Fruit fly (Drosophila melanogaster) whole organism, embryonic: ENCODE data around the gene CG3032.

Experiments used
- BEAF-32 ChIP-seq: fragments of 200-800 bp; sonication (Bioruptor generic); optimal IDR thresholded peaks from 3 replicates; lab custom pipeline; 2017; ENCODE audit warnings: missing biosample characterization, missing genetic modification characterization, mild to moderate bottlenecking, moderate library complexity, missing genetic modification reagents
- CG10321 ChIP-seq: fragments of 200-800 bp; sonication (Bioruptor generic); IDR thresholded peaks from 2 replicates; pipeline ENCODE4 v1.3.6; 2022; ENCODE audit warnings: missing biosample characterization, missing genetic modification characterization
- CG12391 ChIP-seq: fragments of 200-800 bp; sonication (Bioruptor generic); optimal IDR thresholded peaks from 3 replicates; lab custom pipeline; 2018; ENCODE audit warnings: missing biosample characterization, mild to moderate bottlenecking, missing genetic modification characterization, moderate library complexity
- CG12659 ChIP-seq: fragments of 200-800 bp; sonication (Bioruptor generic); optimal IDR thresholded peaks from 3 replicates; lab custom pipeline; 2017; ENCODE audit warnings: mild to moderate bottlenecking, missing biosample characterization, missing genetic modification reagents, missing genetic modification characterization
- CG13287 ChIP-seq: fragments of 200-800 bp; sonication (Bioruptor generic); IDR thresholded peaks from 2 replicates; pipeline ENCODE4 v1.3.6; 2022; ENCODE audit warnings: missing biosample characterization, missing genetic modification characterization; ENCODE audit not compliant: partially characterized antibody
- CG15514 ChIP-seq: fragments of 200-800 bp; sonication (Bioruptor generic); optimal IDR thresholded peaks from 3 replicates; lab custom pipeline; 2017; ENCODE audit warnings: missing biosample characterization, missing genetic modification characterization, mild to moderate bottlenecking, moderate library complexity, missing genetic modification reagents
- CG1603 ChIP-seq: fragments of 200-800 bp; sonication (Bioruptor generic); optimal IDR thresholded peaks from 2 replicates; lab custom pipeline; 2019; ENCODE audit warnings: missing biosample characterization, mild to moderate bottlenecking, missing genetic modification characterization, moderate library complexity
- CG1832 ChIP-seq: fragments of 200-800 bp; sonication (Bioruptor generic); optimal IDR thresholded peaks from 2 replicates; lab custom pipeline; 2017; ENCODE audit warnings: missing biosample characterization, mild to moderate bottlenecking, missing genetic modification characterization, inconsistent platforms
- CG32532 ChIP-seq: fragments of 200-800 bp; sonication (Bioruptor generic); IDR thresholded peaks from 2 replicates; pipeline ENCODE4 v1.3.6; 2022; ENCODE audit warnings: missing biosample characterization, missing genetic modification characterization
- CG34422 ChIP-seq: fragments of 200-800 bp; sonication (Bioruptor generic); IDR thresholded peaks from 3 replicates; pipeline ENCODE4 v1.3.6; 2022; ENCODE audit warnings: missing biosample characterization, missing genetic modification characterization
- CG4360 ChIP-seq: fragments of 200-800 bp; sonication (Bioruptor generic); IDR thresholded peaks from 2 replicates; pipeline ENCODE4 v1.3.6; 2022; ENCODE audit warnings: missing biosample characterization, missing genetic modification characterization
- CG6791 ChIP-seq: fragments of 200-800 bp; sonication (Bioruptor generic); IDR thresholded peaks from 3 replicates; pipeline ENCODE4 v1.3.6; 2022; ENCODE audit warnings: missing biosample characterization, missing genetic modification characterization; ENCODE audit not compliant: partially characterized antibody
- CG9797 ChIP-seq: fragments of 200-800 bp; sonication (Bioruptor generic); optimal IDR thresholded peaks from 3 replicates; lab custom pipeline; 2018; ENCODE audit warnings: missing biosample characterization, mild to moderate bottlenecking, missing genetic modification characterization
- CTCF ChIP-seq: fragments of 200-800 bp; sonication (Bioruptor generic); optimal IDR thresholded peaks from 2 replicates; lab custom pipeline; 2017; ENCODE audit warnings: missing biosample characterization, mild to moderate bottlenecking, missing genetic modification characterization, moderate library complexity
- CoRest ChIP-seq: fragments of 200-800 bp; sonication (Bioruptor generic); optimal IDR thresholded peaks from 3 replicates; lab custom pipeline; 2018; ENCODE audit warnings: missing biosample characterization, mild to moderate bottlenecking, missing genetic modification characterization, moderate library complexity
- Dek ChIP-seq: fragments of 200-800 bp; sonication (Bioruptor generic); optimal IDR thresholded peaks from 3 replicates; lab custom pipeline; 2019; ENCODE audit warnings: missing biosample characterization, mild to moderate bottlenecking, missing genetic modification characterization, moderate library complexity
- Dp ChIP-seq: fragments of 200-800 bp; sonication (Bioruptor generic); optimal IDR thresholded peaks from 2 replicates; lab custom pipeline; 2018; ENCODE audit warnings: missing biosample characterization, mild to moderate bottlenecking, missing genetic modification characterization, moderate library complexity
- E2f1 ChIP-seq: fragments of 200-800 bp; sonication (Bioruptor generic); IDR thresholded peaks from 2 replicates; pipeline ENCODE4 v1.3.6; 2022; ENCODE audit warnings: missing biosample characterization, missing genetic modification characterization
- E2f2 ChIP-seq: fragments of 200-800 bp; sonication (Bioruptor generic); IDR thresholded peaks from 2 replicates; pipeline ENCODE4 v1.3.6; 2022; ENCODE audit warnings: missing biosample characterization, missing genetic modification characterization
- Fer3 ChIP-seq: fragments of 200-800 bp; sonication (Bioruptor generic); optimal IDR thresholded peaks from 2 replicates; lab custom pipeline; 2018; ENCODE audit warnings: missing biosample characterization, mild to moderate bottlenecking, missing genetic modification characterization, moderate library complexity
- HLH3B ChIP-seq: fragments of 200-800 bp; sonication (Bioruptor generic); IDR thresholded peaks from 2 replicates; pipeline ENCODE4 v1.3.6; 2022; ENCODE audit warnings: missing biosample characterization, missing genetic modification characterization
- HLH4C ChIP-seq: fragments of 200-800 bp; sonication (Bioruptor generic); IDR thresholded peaks from 3 replicates; pipeline ENCODE4 v1.3.6; 2022; ENCODE audit warnings: missing biosample characterization, missing genetic modification characterization; ENCODE audit not compliant: partially characterized antibody
- Hmr ChIP-seq: fragments of 200-800 bp; sonication (Bioruptor generic); optimal IDR thresholded peaks from 3 replicates; lab custom pipeline; 2017; ENCODE audit warnings: mild to moderate bottlenecking, missing biosample characterization, missing genetic modification reagents, missing genetic modification characterization
- MBD-R2 ChIP-seq: fragments of 200-800 bp; sonication (Bioruptor generic); IDR thresholded peaks from 2 replicates; pipeline ENCODE4 v1.3.6; 2022; ENCODE audit warnings: missing biosample characterization, missing genetic modification characterization
- MESR4 ChIP-seq: fragments of 200-800 bp; sonication (Bioruptor generic); optimal IDR thresholded peaks from 2 replicates; lab custom pipeline; 2018; ENCODE audit warnings: missing biosample characterization, mild to moderate bottlenecking, missing genetic modification characterization, moderate library complexity
- Med ChIP-seq: fragments of 200-800 bp; sonication (Bioruptor generic); peaks from one replicate; lab custom pipeline; 2016; ENCODE audit warnings: missing biosample characterization, missing genetic modification characterization, mild to moderate bottlenecking, inconsistent platforms, moderate library complexity
- PHDP ChIP-seq: fragments of 200-800 bp; sonication (Bioruptor generic); optimal IDR thresholded peaks from 3 replicates; lab custom pipeline; 2018; ENCODE audit warnings: missing biosample characterization, mild to moderate bottlenecking, missing genetic modification characterization, moderate library complexity
- Sox102F ChIP-seq: fragments of 200-800 bp; sonication (Bioruptor generic); optimal IDR thresholded peaks from 2 replicates; lab custom pipeline; 2018; ENCODE audit warnings: missing biosample characterization, mild to moderate bottlenecking, missing genetic modification characterization, moderate library complexity
- Tbp ChIP-seq: fragments of >200 bp; optimal IDR thresholded peaks from 2 replicates; lab custom pipeline; 2018; ENCODE audit warnings: missing biosample characterization, missing genetic modification characterization
- Xrp1 ChIP-seq: fragments of 200-800 bp; sonication (Bioruptor generic); IDR thresholded peaks from 2 replicates; pipeline ENCODE4 v1.3.6; 2022; ENCODE audit warnings: missing biosample characterization, missing genetic modification characterization
- YL-1 ChIP-seq: fragments of 200-800 bp; sonication (Bioruptor generic); optimal IDR thresholded peaks from 3 replicates; lab custom pipeline; 2017; ENCODE audit warnings: missing biosample characterization, mild to moderate bottlenecking, missing genetic modification characterization
- cato ChIP-seq: fragments of 200-800 bp; sonication (Bioruptor generic); optimal IDR thresholded peaks from 2 replicates; lab custom pipeline; 2016; ENCODE audit warnings: missing biosample characterization, missing genetic modification characterization, borderline replicate concordance
- caup ChIP-seq: fragments of 200-800 bp; sonication (Bioruptor generic); optimal IDR thresholded peaks from 3 replicates; lab custom pipeline; 2017; ENCODE audit warnings: missing biosample characterization, mild to moderate bottlenecking, missing genetic modification characterization, moderate library complexity; ENCODE audit not compliant: severe bottlenecking
- crp ChIP-seq, 2 experiments: fragments of 200-800 bp; sonication (Bioruptor generic); optimal IDR thresholded peaks; 2 replicates in 1 of 2; 3 replicates in 1 of 2; lab custom pipeline; 2017; ENCODE audit warnings: missing biosample characterization in 2 of 2, missing genetic modification characterization in 2 of 2, mild to moderate bottlenecking in 1 of 2, moderate library complexity in 1 of 2
- disco-r ChIP-seq: fragments of 200-800 bp; sonication (Bioruptor generic); optimal IDR thresholded peaks from 2 replicates; lab custom pipeline; 2016; ENCODE audit warnings: missing biosample characterization, missing genetic modification characterization
- dm ChIP-seq: fragments of 200-800 bp; sonication (Bioruptor generic); optimal IDR thresholded peaks from 3 replicates; lab custom pipeline; 2016; ENCODE audit warnings: missing biosample characterization, missing genetic modification characterization
- gsb-n ChIP-seq: fragments of 200-800 bp; sonication (Bioruptor generic); optimal IDR thresholded peaks from 3 replicates; lab custom pipeline; 2018; ENCODE audit warnings: missing biosample characterization, mild to moderate bottlenecking, missing genetic modification characterization
- lab ChIP-seq: fragments of 200-800 bp; sonication (Bioruptor generic); optimal IDR thresholded peaks from 3 replicates; lab custom pipeline; 2017; ENCODE audit warnings: missing biosample characterization, missing genetic modification characterization, mild to moderate bottlenecking, moderate library complexity, missing genetic modification reagents
- nerfin-1 ChIP-seq: fragments of 200-800 bp; sonication (Bioruptor generic); optimal IDR thresholded peaks from 3 replicates; lab custom pipeline; 2019; ENCODE audit warnings: missing biosample characterization, mild to moderate bottlenecking, missing genetic modification characterization, moderate library complexity
- nmo ChIP-seq: fragments of 200-800 bp; sonication (Bioruptor generic); optimal IDR thresholded peaks from 2 replicates; lab custom pipeline; 2018; ENCODE audit warnings: missing biosample characterization, mild to moderate bottlenecking, missing genetic modification characterization, moderate library complexity
- pan ChIP-seq, 4 experiments: fragments of >200 bp in 3 of 4; fragments of 200-800 bp in 1 of 4; sonication (Bioruptor generic) in 1 of 4; optimal IDR thresholded peaks in 3 of 4; IDR thresholded peaks in 1 of 4; 2 replicates each; pipeline versions ENCODE4 v1.3.6 to Lab custom; 2017 to 2022; ENCODE audit warnings: missing biosample characterization in 2 of 4, missing genetic modification characterization in 2 of 4, mixed read lengths in 1 of 4
- pzg ChIP-seq: fragments of 200-800 bp; sonication (Bioruptor generic); optimal IDR thresholded peaks from 3 replicates; lab custom pipeline; 2018; ENCODE audit warnings: missing biosample characterization, mild to moderate bottlenecking, missing genetic modification characterization, moderate library complexity
- row ChIP-seq: fragments of 200-800 bp; sonication (Bioruptor generic); IDR thresholded peaks from 3 replicates; pipeline ENCODE4 v1.3.6; 2022; ENCODE audit warnings: missing biosample characterization, missing genetic modification characterization
- slbo ChIP-seq: fragments of 200-800 bp; sonication (Bioruptor generic); IDR thresholded peaks from 2 replicates; pipeline ENCODE4 v1.3.6; 2022; ENCODE audit warnings: missing biosample characterization, missing genetic modification characterization
- stwl ChIP-seq: fragments of 200-800 bp; sonication (Bioruptor generic); optimal IDR thresholded peaks from 3 replicates; lab custom pipeline; 2018; ENCODE audit warnings: missing biosample characterization, mild to moderate bottlenecking, missing genetic modification characterization, moderate library complexity
- unpg ChIP-seq: fragments of 200-800 bp; sonication (Bioruptor generic); optimal IDR thresholded peaks from 3 replicates; lab custom pipeline; 2018; ENCODE audit warnings: missing biosample characterization, mild to moderate bottlenecking, missing genetic modification characterization, moderate library complexity
- vnd ChIP-seq: fragments of 200-800 bp; sonication (Bioruptor generic); IDR thresholded peaks from 3 replicates; pipeline ENCODE4 v1.3.6; 2022; ENCODE audit warnings: missing biosample characterization, missing genetic modification characterization; ENCODE audit not compliant: partially characterized antibody
- wek ChIP-seq: fragments of 200-800 bp; sonication (Bioruptor generic); optimal IDR thresholded peaks from 3 replicates; lab custom pipeline; 2018; ENCODE audit warnings: missing biosample characterization, mild to moderate bottlenecking, missing genetic modification characterization, moderate library complexity

The CG3032 gene

dm6 chrX:6968564-6968963 lies 45.1 kb downstream of the CG3032 start, which contains the start of gene Setd3:
Setd3 (minus strand) TSS chrX:6968750.
- TF ChIP-seq E2f2 (GFP tag; lab: Robert Waterston, UW) (peak; percentile 55), HLH3B (GFP tag; lab: Robert Waterston, UW) (peak; percentile 17; the same call in 1 of the 2 replicates), CG34422 (peak; percentile 45; the same call in 1 of the 3 replicates), Tbp (GFP tag; lab: Kevin White, UChicago) (no peak), nerfin-1 (tag; lab: Kevin White, UChicago) (no peak), CG10321 (GFP tag; lab: Robert Waterston, UW) (no peak), MBD-R2 (GFP tag; lab: Robert Waterston, UW) (peak; percentile 88), row (GFP tag; lab: Robert Waterston, UW) (peak; percentile 56; the same call in 2 of the 3 replicates), lab (GFP tag; lab: Kevin White, UChicago) (peak; percentile 18), unpg (GFP tag; lab: Kevin White, UChicago) (peak; percentile 19), E2f1 (GFP tag; lab: Robert Waterston, UW) (no peak), CG9797 (GFP tag; lab: Kevin White, UChicago) (peak; percentile 56), pan (optimal IDR thresholded peaks at IDR 0.05; lab: Kevin White, UChicago) (no peak), pan (GFP tag; optimal IDR thresholded peaks at IDR 0.05 in 1 of 2, IDR thresholded peaks at IDR 0.05 in 1 of 2) (no peak), CG1603 (tag; lab: Kevin White, UChicago) (peak; percentile 6), MESR4 (GFP tag; lab: Kevin White, UChicago) (peak; percentile 20), CG12391 (tag; lab: Kevin White, UChicago) (peak; percentile 21), CG12659 (GFP tag; lab: Kevin White, UChicago) (peak; percentile 28), CG1832 (GFP tag; lab: Kevin White, UChicago) (peak; percentile 44), crp (GFP tag; optimal IDR thresholded peaks at IDR 0.05; lab: Kevin White, UChicago) (peak in 1 of 2 experiments; percentile 86), CG4360 (GFP tag; lab: Robert Waterston, UW) (0 out of 2 replicates have a peak, but pooled peaks have one; percentile 22), PHDP (peak; percentile 12), CG6791 (GFP tag; lab: Robert Waterston, UW) (peak; percentile 41; the same call in 1 of the 3 replicates), dm (GFP tag; lab: Kevin White, UChicago) (peak; percentile 55), Dp (peak; percentile 41), CoRest (peak; percentile 17), CG13287 (peak; percentile 20; the same call in 1 of the 2 replicates), pzg (GFP tag; lab: Kevin White, UChicago) (peak; percentile 65), CG32532 (GFP tag; lab: Robert Waterston, UW) (peak; percentile 45; the same call in 1 of the 2 replicates), BEAF-32 (peak; percentile 3), disco-r (no peak), Xrp1 (GFP tag; lab: Robert Waterston, UW) (peak; percentile 27; the same call in 1 of the 2 replicates), Hmr (GFP tag; lab: Kevin White, UChicago) (peak; percentile 20), HLH4C (GFP tag; lab: Robert Waterston, UW) (no peak), gsb-n (tag; lab: Kevin White, UChicago) (peak; percentile 85), slbo (GFP tag; lab: Robert Waterston, UW) (peak; percentile 43; the same call in 1 of the 2 replicates), nmo (GFP tag; lab: Kevin White, UChicago) (no peak), stwl (tag; lab: Kevin White, UChicago) (peak; percentile 18), vnd (GFP tag; lab: Robert Waterston, UW) (no peak), Med (GFP tag; lab: Kevin White, UChicago) (peak; percentile 43), Dek (peak; percentile 10), cato (no peak), wek (GFP tag; lab: Kevin White, UChicago) (peak; percentile 88), CTCF (peak; percentile 16), Fer3 (tag; lab: Kevin White, UChicago) (peak; percentile 30), CG15514 (GFP tag; lab: Kevin White, UChicago) (peak; percentile 34), Sox102F (GFP tag; lab: Kevin White, UChicago) (peak; percentile 18), caup (GFP tag; lab: Kevin White, UChicago) (peak; percentile 29), YL-1 (GFP tag; lab: Kevin White, UChicago) (peak; percentile 14)
